Worm (Caenorhabditis elegans) whole organism, dauer: ENCODE results near the gene R144.10.

Experiments used
- unc-62 ChIP-seq: sonication (generic microtip); optimal IDR thresholded peaks from 2 replicates; lab custom pipeline; 2017; ENCODE audit warnings: missing biosample characterization, missing genetic modification reagents, missing genetic modification characterization

Gene R144.10

DNA sequence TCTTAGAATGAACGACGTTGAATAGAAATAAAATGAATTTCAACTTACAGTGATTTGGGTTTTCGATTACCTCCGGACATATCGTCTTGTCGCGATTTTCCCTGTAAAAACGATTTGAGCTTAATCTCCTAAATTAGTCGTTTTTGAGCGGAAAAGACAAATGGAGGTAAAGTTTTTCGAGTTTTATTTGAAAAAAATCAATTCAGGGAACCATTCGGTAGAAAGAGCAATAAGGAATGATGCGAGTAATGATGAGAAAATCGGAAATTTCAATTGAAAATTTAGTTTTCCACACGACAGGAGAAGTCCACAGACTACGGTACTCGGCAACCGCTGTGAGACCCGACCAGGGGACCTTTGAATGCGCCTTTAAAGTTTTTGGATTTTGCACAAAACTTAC, at the start of gene R144.10:
R144.10 (minus strand) TSS at position 101 of the 400 bp plus-strand sequence.
- TF ChIP-seq unc-62 (GFP tag; lab: Kevin White, UChicago): no peak

ce11 chrIII:5047740-5048139, 45.6 kb upstream of the R144.10 start, which contains the start of gene C45G9.5:
C45G9.5 (plus strand) TSS chrIII:5048117.
- TF ChIP-seq unc-62 (GFP tag; lab: Kevin White, UChicago): no peak

DNA sequence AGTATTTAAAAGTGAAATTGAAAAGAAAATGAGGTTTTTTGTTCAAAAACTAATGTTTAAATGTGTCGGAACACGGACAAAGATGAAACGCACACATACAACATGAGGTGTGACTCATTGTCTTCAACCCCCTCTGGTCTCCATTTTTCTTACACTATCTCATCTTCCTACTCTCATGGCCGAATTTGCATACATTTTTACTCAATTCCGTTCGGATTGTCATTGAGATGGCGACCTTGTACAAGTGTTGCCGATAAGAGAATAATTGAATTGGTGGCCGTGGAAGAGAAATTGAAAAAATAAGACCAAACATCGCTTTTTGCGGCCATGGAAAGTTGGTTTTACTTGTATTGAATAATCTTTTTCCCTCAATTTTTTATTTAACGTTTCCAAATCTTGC, 45.0 kb upstream of the R144.10 start, which contains the start of gene txbp-3:
txbp-3 (minus strand) TSS at position 285 of the 400 bp plus-strand sequence.
- no peak for TF ChIP-seq unc-62 (GFP tag; lab: Kevin White, UChicago)

DNA sequence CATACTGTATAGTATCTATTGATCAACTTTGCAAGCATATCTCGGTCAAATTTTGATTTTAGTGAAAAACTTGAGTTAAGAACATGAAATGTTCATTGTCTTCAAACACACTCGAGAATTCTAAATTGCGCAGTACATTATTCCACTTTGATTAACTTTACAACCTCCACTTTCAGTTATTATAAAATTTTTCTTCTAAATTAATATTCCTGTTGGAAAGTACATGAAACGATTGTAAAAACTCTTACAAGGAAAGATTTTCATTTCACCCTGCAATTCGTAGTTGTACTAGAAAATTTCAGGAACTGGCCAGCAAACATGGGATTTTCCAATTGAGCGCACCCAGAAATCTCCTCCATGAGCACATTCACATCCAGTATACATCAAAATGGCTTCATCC, 42.6 kb upstream of the R144.10 start, which contains the start of gene C45G9.14:
C45G9.14 (plus strand) TSS at position 301 of the 400 bp plus-strand sequence.
- TF ChIP-seq unc-62 (GFP tag; lab: Kevin White, UChicago): no peak

ce11 chrIII:5042112-5042511, 40.0 kb upstream of the R144.10 start, which contains the start of gene nlp-43:
nlp-43 (plus strand) TSS chrIII:5042412.
- no peak for TF ChIP-seq unc-62 (GFP tag; lab: Kevin White, UChicago)

DNA sequence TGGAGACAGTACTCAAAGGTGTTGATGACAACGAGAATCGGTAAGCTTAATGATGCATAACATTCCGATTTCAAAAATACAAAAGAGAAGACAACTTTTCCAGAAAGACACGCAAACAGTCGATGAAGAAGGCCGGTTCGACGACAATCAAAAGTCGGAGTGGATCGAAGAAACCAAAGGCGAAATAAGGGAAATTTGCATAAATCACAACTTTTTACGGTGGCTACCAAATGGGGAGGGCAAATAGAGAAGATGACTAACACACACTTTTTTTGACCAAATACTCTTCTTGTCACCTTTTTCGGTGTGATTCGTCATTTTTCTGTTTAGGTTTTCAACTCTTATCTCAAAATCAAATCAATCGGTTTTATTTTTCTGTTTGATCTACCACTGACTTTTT, 34.0 kb upstream of the R144.10 start, which contains the start of gene C45G9.6:
C45G9.6 (plus strand) TSS at position 301 of the 400 bp plus-strand sequence.
- TF ChIP-seq unc-62 (GFP tag; lab: Kevin White, UChicago): no peak

DNA sequence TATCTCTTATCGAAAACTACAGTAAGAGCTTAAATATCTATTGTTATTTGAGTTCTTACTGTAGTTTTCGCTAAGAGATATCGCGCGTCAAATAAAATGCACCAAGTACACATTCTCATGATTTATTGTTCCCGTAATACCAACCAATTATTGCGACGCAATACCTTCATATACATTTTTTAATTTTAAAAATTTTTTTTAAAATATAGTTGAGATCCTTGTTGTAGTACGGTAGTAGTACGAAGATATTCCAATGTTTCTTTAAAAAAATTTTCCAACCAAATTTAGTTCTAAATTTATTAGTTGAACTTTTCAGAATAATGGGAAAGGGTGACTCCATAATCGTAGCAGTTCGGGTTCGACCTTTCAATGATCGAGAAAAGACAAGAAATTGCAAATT, 28.5 kb upstream of the R144.10 start, which contains the start of gene klp-6:
klp-6 (plus strand) TSS at position 301 of the 400 bp plus-strand sequence.
- no peak for TF ChIP-seq unc-62 (GFP tag; lab: Kevin White, UChicago)

ce11 chrIII:5027219-5027618, 25.1 kb upstream of the R144.10 start:
- no peak for TF ChIP-seq unc-62 (GFP tag; lab: Kevin White, UChicago)

- TF ChIP-seq unc-62 (GFP tag; lab: Kevin White, UChicago): no peak
Measured at ce11 chrIII:5026366-5026765, 24.2 kb upstream of the R144.10 start.

ce11 chrIII:5025136-5025629, 23.1 kb upstream of the R144.10 start:
- no peak for TF ChIP-seq unc-62 (GFP tag; lab: Kevin White, UChicago)

ce11 chrIII:5024393-5024964, 22.3 kb upstream of the R144.10 start, which contains the start of gene pcf-11:
pcf-11 (plus strand) TSS chrIII:5024914.
- TF ChIP-seq unc-62 (GFP tag; lab: Kevin White, UChicago): no peak

DNA sequence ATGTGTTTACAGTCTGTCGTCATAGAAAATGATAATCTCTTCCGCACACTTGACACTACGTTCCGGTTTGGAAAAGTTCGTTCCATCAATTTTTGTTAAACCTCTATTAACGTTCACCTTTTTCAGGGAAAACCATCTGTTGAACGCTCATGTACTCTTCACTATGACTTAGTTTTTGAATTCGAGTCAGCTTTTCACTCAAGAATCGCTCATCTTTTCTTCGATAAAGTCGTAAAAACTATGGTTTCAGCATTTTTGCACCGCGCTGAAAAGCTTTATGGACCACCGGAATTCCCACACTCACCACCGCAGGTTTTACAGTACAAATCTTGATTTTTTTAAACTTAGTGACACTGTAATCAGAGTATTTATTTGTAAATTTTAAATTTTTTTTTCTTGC, 21.5 kb upstream of the R144.10 start:
- no peak for TF ChIP-seq unc-62 (GFP tag; lab: Kevin White, UChicago)

DNA sequence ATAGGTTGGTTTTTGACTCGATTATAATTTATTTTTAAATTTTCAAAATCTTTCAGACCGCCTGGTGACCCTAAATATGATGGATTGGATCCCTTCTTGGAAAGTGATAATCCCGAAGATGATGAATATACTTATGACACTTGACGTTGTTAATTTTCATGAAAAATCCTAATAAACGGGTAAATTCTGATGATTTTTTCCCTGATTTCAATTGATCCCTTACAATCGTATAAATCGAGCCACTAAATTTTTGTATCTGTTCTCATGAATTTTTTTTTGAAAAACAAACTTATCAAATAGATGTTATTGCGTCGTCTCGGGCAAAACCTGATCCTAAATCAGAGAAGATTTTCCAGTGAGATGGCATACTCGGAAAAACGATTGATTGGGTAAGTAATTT, 20.8 kb upstream of the R144.10 start, which contains the start of gene R144.13:
R144.13 (plus strand) TSS at position 301 of the 400 bp plus-strand sequence.
- no peak for TF ChIP-seq unc-62 (GFP tag; lab: Kevin White, UChicago)

DNA sequence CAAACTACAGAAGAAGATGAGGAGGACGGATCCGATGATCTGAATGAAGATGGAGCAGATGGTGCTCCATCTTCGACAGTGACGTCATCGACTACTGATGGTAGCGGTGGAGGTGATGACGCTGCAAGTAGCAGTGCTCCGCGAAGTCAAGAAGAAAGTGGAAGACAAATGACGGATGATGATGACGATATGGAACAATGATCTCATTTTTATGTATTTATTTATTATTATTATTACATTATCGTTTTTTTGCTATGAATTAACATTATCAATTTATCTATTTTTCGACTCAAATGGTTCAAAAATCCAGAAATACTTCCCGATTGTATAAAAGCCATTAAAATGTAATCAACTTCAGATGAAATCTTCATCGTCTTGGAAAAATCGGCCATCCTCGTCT, 19.6 kb upstream of the R144.10 start, which contains the start of gene R144.3:
R144.3 (plus strand) TSS at position 301 of the 400 bp plus-strand sequence.
- TF ChIP-seq unc-62 (GFP tag; lab: Kevin White, UChicago): no peak

- no peak for TF ChIP-seq unc-62 (GFP tag; lab: Kevin White, UChicago)
Measured at ce11 chrIII:5020924-5021323, 18.8 kb upstream of the R144.10 start, which contains the start of gene mdt-11. mdt-11 (plus strand) TSS chrIII:5021224.

ce11 chrIII:5018116-5018689, 16.1 kb upstream of the R144.10 start, which contains the start of gene wip-1:
wip-1 (plus strand) TSS chrIII:5018639.
- no peak for TF ChIP-seq unc-62 (GFP tag; lab: Kevin White, UChicago)
